Worm (Caenorhabditis elegans) whole organism, young adult: ENCODE data around the gene skr-13.

Experiments used
- B0336.3 ChIP-seq: fragments of 200-800 bp; sonication (Bioruptor generic); IDR thresholded peaks from 2 replicates; pipeline ENCODE4 v1.3.6; 2022; ENCODE audit warnings: missing genetic modification characterization, missing compliant biosample characterization
- F23B12.7 ChIP-seq: sonication (generic microtip); optimal IDR thresholded peaks from 2 replicates; lab custom pipeline; 2017; ENCODE audit warnings: missing genetic modification characterization, mild to moderate bottlenecking, missing compliant biosample characterization, antibody characterized with exemption, moderate library complexity; ENCODE audit not compliant: insufficient read depth
- F33H1.4 ChIP-seq: fragments of 200-800 bp; sonication (Bioruptor generic); IDR thresholded peaks from 2 replicates; pipeline ENCODE4 v1.3.6; 2022; ENCODE audit warnings: missing genetic modification reagents, missing genetic modification characterization, missing compliant biosample characterization
- F37B4.10 ChIP-seq: fragments of 200-800 bp; sonication (Bioruptor generic); IDR thresholded peaks from 2 replicates; pipeline ENCODE4 v1.3.6; 2022; ENCODE audit warnings: missing genetic modification characterization, missing compliant biosample characterization
- F57A8.1 ChIP-seq: fragments of 200-800 bp; sonication (Bioruptor generic); optimal IDR thresholded peaks from 2 replicates; lab custom pipeline; 2018; ENCODE audit warnings: mild to moderate bottlenecking, missing genetic modification characterization, moderate library complexity, missing compliant biosample characterization
- F57C9.4 ChIP-seq: sonication (generic microtip); optimal IDR thresholded peaks from 2 replicates; lab custom pipeline; 2017; ENCODE audit warnings: mild to moderate bottlenecking, missing genetic modification characterization, missing compliant biosample characterization
- K11D2.4 ChIP-seq: fragments of 200-800 bp; sonication (Bioruptor generic); IDR thresholded peaks from 2 replicates; pipeline ENCODE4 v1.3.6; 2022; ENCODE audit warnings: missing genetic modification reagents, missing genetic modification characterization, missing compliant biosample characterization
- T07F8.4 ChIP-seq: sonication (generic microtip); optimal IDR thresholded peaks from 2 replicates; lab custom pipeline; 2016; ENCODE audit warnings: mild to moderate bottlenecking, missing genetic modification characterization, moderate library complexity, missing compliant biosample characterization
- Y53G8AR.9 ChIP-seq: fragments of 200-800 bp; sonication (Bioruptor generic); conservative IDR thresholded peaks from 2 replicates; pipeline ENCODE4 v1.3.6; 2022; ENCODE audit warnings: missing genetic modification reagents, missing genetic modification characterization, missing compliant biosample characterization
- Y95B8A.8 ChIP-seq: fragments of 200-800 bp; sonication (Bioruptor generic); IDR thresholded peaks from 2 replicates; pipeline ENCODE4 v1.3.6; 2022; ENCODE audit warnings: missing genetic modification reagents, missing genetic modification characterization, missing compliant biosample characterization
- akir-1 ChIP-seq: fragments of 200-800 bp; sonication (Bioruptor generic); optimal IDR thresholded peaks from 2 replicates; lab custom pipeline; 2018; ENCODE audit warnings: mild to moderate bottlenecking, missing genetic modification characterization, moderate library complexity, missing compliant biosample characterization
- atf-7 ChIP-seq: sonication (generic microtip); optimal IDR thresholded peaks from 2 replicates; lab custom pipeline; 2017; ENCODE audit warnings: mild to moderate bottlenecking, missing genetic modification characterization, missing compliant biosample characterization
- attf-3 ChIP-seq: fragments of 200-800 bp; sonication (Bioruptor generic); conservative IDR thresholded peaks from 2 replicates; pipeline ENCODE4 v1.3.6; 2022; ENCODE audit warnings: missing genetic modification reagents, missing genetic modification characterization, missing compliant biosample characterization
- bed-1 ChIP-seq: fragments of 200-800 bp; sonication (Bioruptor generic); IDR thresholded peaks from 2 replicates; pipeline ENCODE4 v1.3.6; 2022; ENCODE audit warnings: missing genetic modification reagents, missing genetic modification characterization, missing compliant biosample characterization
- ccch-3 ChIP-seq: fragments of 200-800 bp; sonication (Bioruptor generic); optimal IDR thresholded peaks from 2 replicates; lab custom pipeline; 2018; ENCODE audit warnings: mild to moderate bottlenecking, missing genetic modification characterization, missing compliant biosample characterization
- ceh-40 ChIP-seq: fragments of 200-800 bp; sonication (Bioruptor generic); IDR thresholded peaks from 2 replicates; pipeline ENCODE4 v1.3.6; 2022; ENCODE audit warnings: missing genetic modification characterization, missing compliant biosample characterization
- ceh-58 ChIP-seq: fragments of 200-800 bp; sonication (Bioruptor generic); IDR thresholded peaks from 2 replicates; pipeline ENCODE4 v1.3.6; 2022; ENCODE audit warnings: missing genetic modification characterization, missing compliant biosample characterization
- dox-1 ChIP-seq: fragments of 200-800 bp; sonication (Bioruptor generic); IDR thresholded peaks from 2 replicates; pipeline ENCODE4 v1.3.6; 2022; ENCODE audit warnings: missing genetic modification reagents, missing genetic modification characterization, missing compliant biosample characterization
- dpl-1 ChIP-seq: fragments of 150-350 bp; optimal IDR thresholded peaks from 2 replicates; lab custom pipeline; 2014; ENCODE audit warnings: missing biosample characterization, missing genetic modification reagents, missing genetic modification characterization
- egrh-3 ChIP-seq: fragments of 200-800 bp; sonication (Bioruptor generic); IDR thresholded peaks from 2 replicates; pipeline ENCODE4 v1.3.6; 2022; ENCODE audit warnings: missing genetic modification reagents, missing genetic modification characterization, missing compliant biosample characterization
- fkh-3 ChIP-seq: sonication (generic microtip); optimal IDR thresholded peaks from 2 replicates; lab custom pipeline; 2016; ENCODE audit warnings: mild to moderate bottlenecking, missing genetic modification characterization, missing compliant biosample characterization
- let-607 ChIP-seq, 2 experiments: fragments of 200-800 bp in 1 of 2; sonication (Bioruptor generic) in 1 of 2; sonication (generic microtip) in 1 of 2; optimal IDR thresholded peaks; 2 replicates each; lab custom pipeline; 2016 to 2018; ENCODE audit warnings: mild to moderate bottlenecking in 2 of 2, missing compliant biosample characterization in 2 of 2, missing genetic modification characterization in 2 of 2, moderate library complexity in 2 of 2, missing genotype in 1 of 2
- lin-54 ChIP-seq: fragments of 200-800 bp; sonication (Bioruptor generic); optimal IDR thresholded peaks from 2 replicates; lab custom pipeline; 2018; ENCODE audit warnings: mild to moderate bottlenecking, missing genetic modification characterization, missing compliant biosample characterization
- lsl-1 ChIP-seq: fragments of 200-800 bp; sonication (Bioruptor generic); optimal IDR thresholded peaks from 2 replicates; lab custom pipeline; 2018; ENCODE audit warnings: mild to moderate bottlenecking, missing genetic modification characterization, moderate library complexity, missing compliant biosample characterization
- madf-8 ChIP-seq: fragments of 200-800 bp; sonication (Bioruptor generic); conservative IDR thresholded peaks from 2 replicates; pipeline ENCODE4 v1.3.6; 2022; ENCODE audit warnings: missing genetic modification reagents, missing genetic modification characterization, missing compliant biosample characterization
- nhr-179 ChIP-seq: sonication (generic microtip); optimal IDR thresholded peaks from 2 replicates; lab custom pipeline; 2016; ENCODE audit warnings: mild to moderate bottlenecking, missing genetic modification characterization, missing compliant biosample characterization
- nhr-80 ChIP-seq: sonication (generic microtip); optimal IDR thresholded peaks from 2 replicates; lab custom pipeline; 2016; ENCODE audit warnings: missing genetic modification characterization, missing compliant biosample characterization
- nhr-90 ChIP-seq: sonication (generic microtip); optimal IDR thresholded peaks from 2 replicates; lab custom pipeline; 2016; ENCODE audit warnings: missing genotype, mild to moderate bottlenecking, missing genetic modification characterization, missing compliant biosample characterization
- pbrm-1 ChIP-seq: fragments of 200-800 bp; sonication (Bioruptor generic); IDR thresholded peaks from 2 replicates; pipeline ENCODE4 v1.3.6; 2022; ENCODE audit warnings: missing genetic modification reagents, missing genetic modification characterization, missing compliant biosample characterization
- rec-8 ChIP-seq, 2 experiments: sonication (generic microtip); optimal IDR thresholded peaks; 2 replicates each; lab custom pipeline; 2016; ENCODE audit warnings: mild to moderate bottlenecking in 2 of 2, missing genetic modification characterization in 2 of 2, missing genetic modification reagents in 2 of 2, missing genotype in 2 of 2, missing biosample characterization in 1 of 2, missing compliant biosample characterization in 1 of 2, moderate library complexity in 1 of 2
- rpc-1 ChIP-seq, 2 experiments: fragments of 150-350 bp in 1 of 2; sonication (generic microtip) in 1 of 2; optimal IDR thresholded peaks; 2 replicates each; lab custom pipeline; 2014 to 2018; ENCODE audit warnings: missing biosample characterization in 1 of 2, missing genetic modification characterization in 1 of 2, missing genetic modification reagents in 1 of 2, missing genotype in 1 of 2
- snpc-1.3 ChIP-seq: sonication (generic microtip); optimal IDR thresholded peaks from 2 replicates; lab custom pipeline; 2017; ENCODE audit warnings: missing genetic modification characterization, mild to moderate bottlenecking, missing compliant biosample characterization, antibody characterized with exemption, moderate library complexity, missing genotype, missing genetic modification reagents; ENCODE audit not compliant: insufficient read depth
- snpc-4 ChIP-seq, 5 experiments: fragments of 150-350 bp in 1 of 5; sonication (generic microtip) in 4 of 5; optimal IDR thresholded peaks; 2 replicates each; lab custom pipeline; 2014 to 2018; ENCODE audit warnings: missing genetic modification characterization in 5 of 5, missing biosample characterization in 3 of 5, antibody characterized with exemption in 2 of 5, mild to moderate bottlenecking in 2 of 5, missing compliant biosample characterization in 2 of 5, missing genotype in 2 of 5, moderate library complexity in 2 of 5, missing genetic modification reagents in 1 of 5
- somi-1 ChIP-seq: fragments of 200-800 bp; sonication (Bioruptor generic); optimal IDR thresholded peaks from 2 replicates; lab custom pipeline; 2018; ENCODE audit warnings: mild to moderate bottlenecking, missing genetic modification characterization, missing compliant biosample characterization
- sptf-2 ChIP-seq: fragments of 200-800 bp; sonication (Bioruptor generic); optimal IDR thresholded peaks from 2 replicates; lab custom pipeline; 2018; ENCODE audit warnings: mild to moderate bottlenecking, missing genetic modification characterization, missing compliant biosample characterization
- zfh-2 ChIP-seq: fragments of 200-800 bp; sonication (Bioruptor generic); conservative IDR thresholded peaks from 2 replicates; pipeline ENCODE4 v1.3.6; 2022; ENCODE audit warnings: missing genetic modification reagents, missing genetic modification characterization, missing compliant biosample characterization
- ztf-26 ChIP-seq: sonication (generic microtip); optimal IDR thresholded peaks from 2 replicates; lab custom pipeline; 2017; ENCODE audit warnings: missing genetic modification characterization, missing compliant biosample characterization
- ztf-3 ChIP-seq: fragments of 200-800 bp; sonication (Bioruptor generic); optimal IDR thresholded peaks from 2 replicates; lab custom pipeline; 2018; ENCODE audit warnings: mild to moderate bottlenecking, missing genetic modification characterization, missing compliant biosample characterization

skr-13 gene

ce11 chrIV:17183032-17183608, 20.7 kb upstream of the skr-13 start:
- no peak for TF ChIP-seq rpc-1 (optimal IDR thresholded peaks at IDR 0.05; lab: Kevin White, UChicago)
- TF ChIP-seq rpc-1 (tag; optimal IDR thresholded peaks at IDR 0.05; lab: Kevin White, UChicago): no peak
- TF ChIP-seq egrh-3 (GFP tag; lab: Robert Waterston, UW): peak; percentile 96
- peak; percentile 39 for TF ChIP-seq nhr-179 (tag; lab: Kevin White, UChicago)
- TF ChIP-seq F57C9.4 (tag; lab: Kevin White, UChicago): no peak
- TF ChIP-seq pbrm-1 (GFP tag; lab: Robert Waterston, UW): no peak
- no peak for TF ChIP-seq F37B4.10 (GFP tag; lab: Robert Waterston, UW)
- TF ChIP-seq nhr-90 (tag; lab: Kevin White, UChicago): no peak
- TF ChIP-seq sptf-2: no peak
- TF ChIP-seq zfh-2: peak; percentile 91
- TF ChIP-seq Y53G8AR.9 (GFP tag; lab: Robert Waterston, UW): no peak; the same call in 1 of the 2 replicates
- no peak for TF ChIP-seq atf-7 (tag; lab: Kevin White, UChicago)
- no peak for TF ChIP-seq ceh-58 (GFP tag; lab: Robert Waterston, UW)
- TF ChIP-seq bed-1: no peak
- TF ChIP-seq lin-54: no peak
- TF ChIP-seq K11D2.4 (GFP tag; lab: Robert Waterston, UW): no peak
- no peak for TF ChIP-seq lsl-1
- no peak for TF ChIP-seq ztf-26 (tag; lab: Kevin White, UChicago)
- TF ChIP-seq attf-3 (GFP tag; lab: Robert Waterston, UW): no peak
- TF ChIP-seq snpc-1.3: no peak
- no peak for TF ChIP-seq ceh-40 (GFP tag; lab: Robert Waterston, UW)
- no peak for TF ChIP-seq ztf-3 (GFP tag; lab: Kevin White, UChicago)
- TF ChIP-seq, all 124 proteins: peak for 3

ce11 chrIV:17179565-17179964, 17.1 kb upstream of the skr-13 start:
- no peak for TF ChIP-seq snpc-4 (GFP tag; optimal IDR thresholded peaks at IDR 0.05; lab: Kevin White, UChicago)
- peak in 3 of 4 experiments; percentile 12 to 59 (median 18) for TF ChIP-seq snpc-4 (tag; optimal IDR thresholded peaks at IDR 0.05; lab: Kevin White, UChicago)
- no peak for TF ChIP-seq rec-8 (tag; optimal IDR thresholded peaks at IDR 0.05; lab: Kevin White, UChicago)
- no peak for TF ChIP-seq F33H1.4 (GFP tag; lab: Robert Waterston, UW)
- no peak for TF ChIP-seq Y95B8A.8 (GFP tag; lab: Robert Waterston, UW)
- no peak for TF ChIP-seq K11D2.4 (GFP tag; lab: Robert Waterston, UW)
- TF ChIP-seq somi-1: no peak

ce11 chrIV:17179071-17179470, 16.7 kb upstream of the skr-13 start:
- TF ChIP-seq nhr-80: peak; percentile 55
- no peak for TF ChIP-seq madf-8 (GFP tag; lab: Robert Waterston, UW)
- peak; percentile 32; the same call in 1 of the 2 replicates for TF ChIP-seq dox-1 (GFP tag; lab: Robert Waterston, UW)
- TF ChIP-seq, all 124 proteins: peak for 2

- TF ChIP-seq snpc-4 (GFP tag; optimal IDR thresholded peaks at IDR 0.05; lab: Kevin White, UChicago) (no peak), snpc-4 (tag; optimal IDR thresholded peaks at IDR 0.05; lab: Kevin White, UChicago) (no peak), ceh-40 (GFP tag; lab: Robert Waterston, UW) (no peak), F57A8.1 (no peak), attf-3 (GFP tag; lab: Robert Waterston, UW) (no peak), B0336.3 (GFP tag; lab: Robert Waterston, UW) (no peak), T07F8.4 (tag; lab: Kevin White, UChicago) (no peak), ccch-3 (GFP tag; lab: Kevin White, UChicago) (no peak), nhr-90 (tag; lab: Kevin White, UChicago) (no peak), akir-1 (no peak), dpl-1 (GFP tag; lab: Kevin White, UChicago) (no peak), ztf-26 (tag; lab: Kevin White, UChicago) (no peak), let-607 (tag; optimal IDR thresholded peaks at IDR 0.05; lab: Kevin White, UChicago) (no peak), bed-1 (no peak), F23B12.7 (tag; lab: Kevin White, UChicago) (no peak), fkh-3 (tag; lab: Kevin White, UChicago) (no peak), zfh-2 (no peak)
Observed at ce11 chrIV:17176177-17176576, 13.8 kb upstream of the skr-13 start, which contains the start of gene C52D10.3. Gene C52D10.3 (plus strand): TSS chrIV:17176477.
